Fruit fly (Drosophila melanogaster): ENCODE results near the gene CG46525.

Gene CG46525

DNA sequence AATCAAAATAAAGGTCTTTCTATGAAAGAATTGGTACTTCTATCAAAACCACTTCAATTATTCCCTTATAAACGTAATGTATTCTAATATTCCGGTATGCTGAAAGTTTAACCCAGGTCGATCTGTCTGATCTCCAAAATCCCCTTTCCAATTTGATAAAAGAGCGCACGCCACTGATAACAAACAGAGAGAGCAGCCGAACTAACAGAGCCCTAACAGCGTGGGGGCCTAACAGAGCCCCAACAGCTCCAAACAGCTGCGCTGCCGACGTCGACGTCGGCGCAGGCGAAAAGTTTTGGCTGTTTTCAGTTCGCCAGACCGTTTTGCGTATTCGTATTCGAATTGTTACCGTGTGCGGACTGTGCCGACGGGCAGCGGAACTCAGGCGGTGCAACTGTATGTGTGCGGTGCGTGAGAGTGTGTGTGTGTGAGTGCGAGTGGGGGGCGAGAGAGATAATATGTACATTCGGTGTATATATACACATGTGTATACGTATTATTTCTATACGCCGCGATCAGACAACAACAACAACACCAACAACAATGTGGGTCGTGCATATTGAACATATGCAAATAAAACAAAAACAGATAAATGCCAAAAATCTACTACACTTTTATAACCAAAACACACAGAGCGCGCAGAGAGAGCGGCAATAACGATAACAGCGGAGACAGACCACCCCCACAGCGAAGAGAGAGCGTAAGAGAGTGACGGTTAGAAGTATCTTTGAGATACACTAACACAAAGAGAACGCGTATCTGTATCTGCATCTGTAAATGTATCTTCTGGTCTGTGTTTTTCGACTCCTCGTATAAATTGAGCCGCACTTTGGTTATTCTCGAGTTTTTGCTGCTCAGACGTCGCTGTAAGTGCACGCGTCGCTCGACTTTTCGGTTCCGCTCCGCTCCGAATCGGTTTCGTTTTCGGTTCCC, 12.0 kb downstream of the CG46525 start, which contains the start of gene Oatp74D:
Oatp74D (plus strand) TSS at position 325 of the 933 bp plus-strand sequence.
- peak; percentile 76 for TF ChIP-seq CG13624 (GFP tag; optimal IDR thresholded peaks at IDR 0.05)
- TF ChIP-seq CG8359 (GFP tag; optimal IDR thresholded peaks at IDR 0.05; ENCODE audit: borderline replicate concordance), result peak; percentile 19
- peak; percentile 74 for TF ChIP-seq Ets65A (GFP tag)
- TF ChIP-seq CG10959 (GFP tag; IDR thresholded peaks at IDR 0.05), result no peak
- peak; percentile 65 for TF ChIP-seq CG1792 (GFP tag; optimal IDR thresholded peaks at IDR 0.05)
- no peak for TF ChIP-seq CG14667 (GFP tag; IDR thresholded peaks at IDR 0.05)
- no peak for TF ChIP-seq Hr3 (GFP tag; optimal IDR thresholded peaks at IDR 0.05)
- peak; percentile 4 for TF ChIP-seq D19A (tag; optimal IDR thresholded peaks at IDR 0.05)
- peak; percentile 59 for TF ChIP-seq CG15479 (GFP tag; optimal IDR thresholded peaks at IDR 0.05)
- TF ChIP-seq chm (GFP tag; IDR thresholded peaks at IDR 0.05), result peak; percentile 43; the same call in 1 of the 2 replicates
- TF ChIP-seq CG14441 (GFP tag; IDR thresholded peaks at IDR 0.05), result 0 out of 2 replicates have a peak, but pooled peaks have one; percentile 11
- no peak for TF ChIP-seq CG17829 (tag; optimal IDR thresholded peaks at IDR 0.05)
- TF ChIP-seq CG6654 (GFP tag; optimal IDR thresholded peaks at IDR 0.05), result no peak
- TF ChIP-seq tna (GFP tag; IDR thresholded peaks at IDR 0.05; ENCODE audit: partially characterized antibody), result peak; percentile 37; the same call in 1 of the 2 replicates
- peak; percentile 56 for TF ChIP-seq CG12104 (GFP tag; optimal IDR thresholded peaks at IDR 0.05)
- peak; percentile 20 for TF ChIP-seq CG9437 (GFP tag; optimal IDR thresholded peaks at IDR 0.05)
- TF ChIP-seq klu (GFP tag; IDR thresholded peaks at IDR 0.05), result no peak
- no peak for TF ChIP-seq usp (GFP tag; optimal IDR thresholded peaks at IDR 0.05)
- no peak for TF ChIP-seq Dref (GFP tag; IDR thresholded peaks at IDR 0.05)
- TF ChIP-seq salm (tag; optimal IDR thresholded peaks at IDR 0.05), result peak; percentile 61
- peak in 1 of 2 experiments; percentile 34 for TF ChIP-seq bsh (GFP tag; optimal IDR thresholded peaks at IDR 0.05)
- no peak for TF ChIP-seq tin (GFP tag; optimal IDR thresholded peaks at IDR 0.05)
- TF ChIP-seq Dp (GFP tag; optimal IDR thresholded peaks at IDR 0.05), result no peak
- peak; percentile 40 for TF ChIP-seq Side (GFP tag; optimal IDR thresholded peaks at IDR 0.05)
- peak; percentile 32 for TF ChIP-seq CG30403 (GFP tag; optimal IDR thresholded peaks at IDR 0.05)
- TF ChIP-seq CrebB (tag; optimal IDR thresholded peaks at IDR 0.05), result peak; percentile 79
- TF ChIP-seq lbe (GFP tag; optimal IDR thresholded peaks at IDR 0.05), result peak; percentile 48
- no peak for TF ChIP-seq Ravus (GFP tag; IDR thresholded peaks at IDR 0.05)
- no peak; the same call in 2 of the 3 replicates for TF ChIP-seq CG16813 (GFP tag; IDR thresholded peaks at IDR 0.05; ENCODE audit: partially characterized antibody)
- TF ChIP-seq Sox100B (GFP tag; optimal IDR thresholded peaks at IDR 0.05), result peak; percentile 61
- peak; percentile 68 for TF ChIP-seq Nf-YC (tag; optimal IDR thresholded peaks at IDR 0.05)
- TF ChIP-seq Hr51 (GFP tag; optimal IDR thresholded peaks at IDR 0.05), result peak in 1 of 2 experiments; percentile 10
- peak; percentile 87 for TF ChIP-seq sug (tag; optimal IDR thresholded peaks at IDR 0.05)
- no peak for TF ChIP-seq run (tag; optimal IDR thresholded peaks at IDR 0.05)
- peak; percentile 95 for TF ChIP-seq rib (GFP tag; IDR thresholded peaks at IDR 0.05)
- peak; percentile 48 for TF ChIP-seq NC2α (GFP tag; optimal IDR thresholded peaks at IDR 0.05)
- no peak for TF ChIP-seq CG6689 (GFP tag; IDR thresholded peaks at IDR 0.05)
- peak; percentile 22 for TF ChIP-seq pnt (GFP tag; optimal IDR thresholded peaks at IDR 0.05)
- TF ChIP-seq aop (GFP tag; IDR thresholded peaks at IDR 0.05), result no peak
- no peak for TF ChIP-seq CG11247 (GFP tag; IDR thresholded peaks at IDR 0.05)
- TF ChIP-seq HLHmδ (GFP tag; optimal IDR thresholded peaks at IDR 0.05), result peak; percentile 66
- peak; percentile 25 for TF ChIP-seq zfh2 (GFP tag; optimal IDR thresholded peaks at IDR 0.05)
- peak; percentile 58 for TF ChIP-seq CG31365 (tag; optimal IDR thresholded peaks at IDR 0.05)
- TF ChIP-seq dysf (GFP tag; IDR thresholded peaks at IDR 0.05), result peak; percentile 9; the same call in 1 of the 3 replicates
- TF ChIP-seq CG2202 (tag; optimal IDR thresholded peaks at IDR 0.05), result peak; percentile 67
- peak; percentile 62; the same call in 1 of the 3 replicates for TF ChIP-seq otp (GFP tag; IDR thresholded peaks at IDR 0.05)
- no peak for TF ChIP-seq Ada2b (GFP tag; IDR thresholded peaks at IDR 0.05)
- no peak for TF ChIP-seq Taf1 (GFP tag; IDR thresholded peaks at IDR 0.05)
- no peak for TF ChIP-seq hbn (GFP tag; IDR thresholded peaks at IDR 0.05; ENCODE audit: partially characterized antibody)
